Worm (Caenorhabditis elegans) whole organism, L2 larva: ENCODE measurements around the gene T25G12.13.

ENCODE experiments used
- C34F6.9 ChIP-seq: fragments of 150-350 bp; optimal IDR thresholded peaks from 2 replicates; lab custom pipeline; 2014; ENCODE audit warnings: missing biosample characterization, missing genetic modification characterization
- F13H6.1 ChIP-seq: sonication (generic microtip); optimal IDR thresholded peaks from 2 replicates; lab custom pipeline; 2016; ENCODE audit warnings: missing genetic modification characterization, missing compliant biosample characterization
- R02D3.7 ChIP-seq: fragments of 150-350 bp; optimal IDR thresholded peaks from 2 replicates; lab custom pipeline; 2014; ENCODE audit warnings: missing biosample characterization, missing genetic modification characterization
- Y55F3AM.14 ChIP-seq: fragments of 200-800 bp; sonication (Bioruptor generic); optimal IDR thresholded peaks from 2 replicates; lab custom pipeline; 2018; ENCODE audit warnings: mild to moderate bottlenecking, missing genetic modification characterization, missing compliant biosample characterization
- ZK546.5 ChIP-seq: sonication (generic microtip); optimal IDR thresholded peaks from 2 replicates; lab custom pipeline; 2017; ENCODE audit warnings: missing biosample characterization, missing genetic modification characterization
- alr-1 ChIP-seq: fragments of 150-350 bp; optimal IDR thresholded peaks from 2 replicates; lab custom pipeline; 2014; ENCODE audit warnings: missing biosample characterization, missing genetic modification characterization
- aly-2 ChIP-seq: fragments of 150-350 bp; optimal IDR thresholded peaks from 2 replicates; lab custom pipeline; 2014; ENCODE audit warnings: missing biosample characterization, missing genetic modification characterization
- ama-1 ChIP-seq: fragments of 150-350 bp; optimal IDR thresholded peaks from 2 replicates; lab custom pipeline; 2018; ENCODE audit warnings: inconsistent platforms
- blmp-1 ChIP-seq: sonication (generic microtip); optimal IDR thresholded peaks from 2 replicates; lab custom pipeline; 2017; ENCODE audit warnings: missing genetic modification characterization, mild to moderate bottlenecking, missing compliant biosample characterization, antibody characterized with exemption, moderate library complexity; ENCODE audit not compliant: insufficient read depth
- ceh-16 ChIP-seq: fragments of 150-350 bp; optimal IDR thresholded peaks from 2 replicates; lab custom pipeline; 2014; ENCODE audit warnings: missing biosample characterization, missing genetic modification characterization
- ceh-82 ChIP-seq: fragments of 150-350 bp; optimal IDR thresholded peaks from 2 replicates; lab custom pipeline; 2014; ENCODE audit warnings: missing biosample characterization, missing genetic modification characterization
- crh-2 ChIP-seq: sonication (generic microtip); optimal IDR thresholded peaks from 2 replicates; lab custom pipeline; 2017; ENCODE audit warnings: missing biosample characterization, missing genetic modification characterization
- dmd-4 ChIP-seq: sonication (generic microtip); optimal IDR thresholded peaks from 2 replicates; lab custom pipeline; 2017; ENCODE audit warnings: missing biosample characterization, missing genetic modification characterization
- egl-27 ChIP-seq: sonication (generic microtip); optimal IDR thresholded peaks from 3 replicates; lab custom pipeline; 2017; ENCODE audit warnings: missing biosample characterization, missing genetic modification reagents, missing genetic modification characterization
- elt-1 ChIP-seq: fragments of 150-350 bp; optimal IDR thresholded peaks from 2 replicates; lab custom pipeline; 2014; ENCODE audit warnings: missing biosample characterization, missing genetic modification characterization
- elt-3 ChIP-seq: sonication (generic microtip); optimal IDR thresholded peaks from 2 replicates; lab custom pipeline; 2017; ENCODE audit warnings: missing biosample characterization, missing genetic modification characterization
- fos-1 ChIP-seq: fragments of 150-350 bp; optimal IDR thresholded peaks from 2 replicates; lab custom pipeline; 2014; ENCODE audit warnings: missing biosample characterization, missing genetic modification characterization
- gmeb-1 ChIP-seq: fragments of 150-350 bp; optimal IDR thresholded peaks from 2 replicates; lab custom pipeline; 2014; ENCODE audit warnings: missing biosample characterization, missing genetic modification characterization
- lin-11 ChIP-seq: fragments of 150-350 bp; sonication (generic microtip); optimal IDR thresholded peaks from 2 replicates; lab custom pipeline; 2014; ENCODE audit warnings: missing biosample characterization, missing genetic modification characterization, inconsistent platforms, mixed read lengths
- lin-13 ChIP-seq: fragments of 150-350 bp; optimal IDR thresholded peaks from 2 replicates; lab custom pipeline; 2014; ENCODE audit warnings: missing biosample characterization, missing genetic modification reagents, missing genetic modification characterization
- lin-39 ChIP-seq: fragments of 150-350 bp; optimal IDR thresholded peaks from 2 replicates; lab custom pipeline; 2014; ENCODE audit warnings: missing biosample characterization, missing genetic modification reagents, missing genetic modification characterization
- lsy-2 ChIP-seq, 2 experiments: fragments of 150-350 bp in 1 of 2; sonication (generic microtip) in 1 of 2; optimal IDR thresholded peaks; 2 replicates each; lab custom pipeline; 2014 to 2017; ENCODE audit warnings: missing biosample characterization in 2 of 2, missing genetic modification characterization in 2 of 2
- mab-5 ChIP-seq: fragments of 150-350 bp; optimal IDR thresholded peaks from 2 replicates; lab custom pipeline; 2014; ENCODE audit warnings: missing biosample characterization, missing genetic modification characterization
- mbf-1 ChIP-seq: sonication (generic microtip); optimal IDR thresholded peaks from 2 replicates; lab custom pipeline; 2017; ENCODE audit warnings: missing biosample characterization, missing genetic modification characterization
- mdl-1 ChIP-seq, 2 experiments: fragments of 150-350 bp in 1 of 2; sonication (generic microtip) in 1 of 2; optimal IDR thresholded peaks; 2 replicates each; lab custom pipeline; 2017; ENCODE audit warnings: missing biosample characterization in 2 of 2, missing genetic modification characterization in 2 of 2
- nhr-11 ChIP-seq: fragments of 150-350 bp; optimal IDR thresholded peaks from 2 replicates; lab custom pipeline; 2014; ENCODE audit warnings: missing biosample characterization, missing genetic modification characterization
- nhr-12 ChIP-seq: fragments of 150-350 bp; optimal IDR thresholded peaks from 2 replicates; lab custom pipeline; 2014; ENCODE audit warnings: missing biosample characterization, missing genetic modification characterization
- nhr-129 ChIP-seq: fragments of 150-350 bp; optimal IDR thresholded peaks from 2 replicates; lab custom pipeline; 2014; ENCODE audit warnings: missing biosample characterization, missing genetic modification characterization
- nhr-21 ChIP-seq: fragments of 150-350 bp; optimal IDR thresholded peaks from 2 replicates; lab custom pipeline; 2014; ENCODE audit warnings: missing biosample characterization, missing genetic modification characterization
- nhr-23 ChIP-seq: fragments of 150-350 bp; optimal IDR thresholded peaks from 2 replicates; lab custom pipeline; 2014; ENCODE audit warnings: missing biosample characterization, missing genetic modification reagents, missing genetic modification characterization
- nhr-237 ChIP-seq: fragments of 150-350 bp; optimal IDR thresholded peaks from 2 replicates; lab custom pipeline; 2014; ENCODE audit warnings: missing biosample characterization, missing genetic modification characterization
- nhr-25 ChIP-seq: fragments of 150-350 bp; sonication (generic microtip); optimal IDR thresholded peaks from 3 replicates; lab custom pipeline; 2014; ENCODE audit warnings: missing biosample characterization, missing genetic modification characterization
- nhr-77 ChIP-seq: fragments of 150-350 bp; optimal IDR thresholded peaks from 2 replicates; lab custom pipeline; 2014; ENCODE audit warnings: missing biosample characterization, missing genetic modification characterization
- sem-4 ChIP-seq: fragments of 150-350 bp; optimal IDR thresholded peaks from 2 replicates; lab custom pipeline; 2014; ENCODE audit warnings: missing biosample characterization, missing genetic modification reagents, missing genetic modification characterization
- skn-1 ChIP-seq: sonication (generic microtip); optimal IDR thresholded peaks from 2 replicates; lab custom pipeline; 2017; ENCODE audit warnings: missing biosample characterization, missing genetic modification characterization
- sma-3 ChIP-seq: sonication (generic microtip); optimal IDR thresholded peaks from 2 replicates; lab custom pipeline; 2016; ENCODE audit warnings: missing genetic modification reagents, missing genetic modification characterization, missing compliant biosample characterization
- sma-9 ChIP-seq, 2 experiments: fragments of 150-350 bp in 1 of 2; sonication (generic microtip) in 1 of 2; optimal IDR thresholded peaks; 2 replicates each; lab custom pipeline; 2014 to 2016; ENCODE audit warnings: missing genetic modification characterization in 2 of 2, mild to moderate bottlenecking in 1 of 2, missing biosample characterization in 1 of 2, missing compliant biosample characterization in 1 of 2, missing genetic modification reagents in 1 of 2, moderate library complexity in 1 of 2
- snpc-4 ChIP-seq: fragments of 150-350 bp; optimal IDR thresholded peaks from 2 replicates; lab custom pipeline; 2014; ENCODE audit warnings: missing biosample characterization, missing genetic modification characterization
- unc-39 ChIP-seq: fragments of 150-350 bp; optimal IDR thresholded peaks from 2 replicates; lab custom pipeline; 2014; ENCODE audit warnings: missing biosample characterization, missing genetic modification characterization
- unc-62 ChIP-seq: fragments of 150-350 bp; optimal IDR thresholded peaks from 2 replicates; lab custom pipeline; 2014; ENCODE audit warnings: missing biosample characterization, missing genetic modification reagents, missing genetic modification characterization
- zag-1 ChIP-seq: fragments of 150-350 bp; optimal IDR thresholded peaks from 2 replicates; lab custom pipeline; 2014; ENCODE audit warnings: missing biosample characterization, missing genetic modification characterization
- ztf-1 ChIP-seq: fragments of 200-800 bp; sonication (Bioruptor generic); conservative IDR thresholded peaks from 2 replicates; pipeline ENCODE4 v1.3.6; 2022; ENCODE audit warnings: missing genetic modification characterization, missing compliant biosample characterization
- ztf-11 ChIP-seq: sonication (generic microtip); optimal IDR thresholded peaks from 2 replicates; lab custom pipeline; 2017; ENCODE audit warnings: missing biosample characterization, missing genetic modification characterization
- ztf-4 ChIP-seq: fragments of 150-350 bp; optimal IDR thresholded peaks from 2 replicates; lab custom pipeline; 2014; ENCODE audit warnings: missing biosample characterization, missing genetic modification characterization

T25G12.13 gene

DNA sequence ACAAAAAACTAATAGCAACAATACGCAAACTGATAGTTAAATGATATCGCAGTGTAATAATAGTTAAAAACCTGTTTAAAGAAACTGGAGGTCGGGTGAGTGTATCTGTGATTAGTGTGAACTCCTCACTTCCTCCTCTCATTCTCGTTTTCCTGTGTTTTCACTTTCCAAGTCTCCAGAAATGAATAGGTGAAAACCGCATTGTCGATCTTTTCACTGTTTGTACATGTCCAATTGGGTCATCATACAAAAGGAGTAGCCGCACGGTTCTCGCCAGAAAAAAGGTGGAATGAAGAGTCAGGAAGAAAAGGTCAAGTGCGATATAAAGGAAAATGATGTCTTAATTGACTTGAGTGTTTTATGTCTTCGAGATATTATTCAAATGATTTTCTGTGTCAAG, 31.6 kb upstream of the T25G12.13 start:
- TF ChIP-seq lsy-2 (tag; optimal IDR thresholded peaks at IDR 0.05; lab: Kevin White, UChicago), result no peak
- no peak for TF ChIP-seq ama-1
- TF ChIP-seq nhr-21 (tag; lab: Kevin White, UChicago), result peak; percentile 46
- TF ChIP-seq alr-1 (tag; lab: Kevin White, UChicago), result no peak
- TF ChIP-seq blmp-1 (tag; lab: Kevin White, UChicago), result peak; percentile 56
- TF ChIP-seq ZK546.5, result no peak
- TF ChIP-seq ztf-11, result no peak
- TF ChIP-seq Y55F3AM.14, result no peak
- TF ChIP-seq, all 48 proteins: peak for 2

DNA sequence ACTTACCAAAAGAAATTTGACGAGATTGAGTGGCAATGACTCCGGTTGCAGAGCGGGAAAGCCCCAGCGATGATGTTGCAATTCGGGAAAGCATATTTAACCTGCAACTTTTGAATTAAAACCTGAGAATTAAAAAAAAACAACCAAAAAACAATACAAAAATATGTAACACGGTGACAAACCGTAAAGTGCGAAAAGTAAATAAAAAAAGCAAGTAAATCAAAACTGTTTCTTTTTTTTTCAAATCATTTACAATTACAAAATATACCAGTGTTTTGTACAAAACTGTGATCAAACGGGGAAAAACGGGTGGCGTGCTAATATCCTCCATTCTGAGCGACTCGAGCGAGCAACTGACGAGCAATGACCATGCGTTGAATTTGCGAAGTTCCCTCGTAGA, 28.4 kb upstream of the T25G12.13 start, which contains the start of gene acdh-10:
Gene acdh-10 (minus strand): TSS at position 101 of the 400 bp plus-strand sequence.
- no peak for TF ChIP-seq ztf-1
- no peak for TF ChIP-seq ztf-4
- TF ChIP-seq nhr-129 (tag; lab: Kevin White, UChicago), result no peak
- no peak for TF ChIP-seq gmeb-1 (tag; lab: Kevin White, UChicago)

DNA sequence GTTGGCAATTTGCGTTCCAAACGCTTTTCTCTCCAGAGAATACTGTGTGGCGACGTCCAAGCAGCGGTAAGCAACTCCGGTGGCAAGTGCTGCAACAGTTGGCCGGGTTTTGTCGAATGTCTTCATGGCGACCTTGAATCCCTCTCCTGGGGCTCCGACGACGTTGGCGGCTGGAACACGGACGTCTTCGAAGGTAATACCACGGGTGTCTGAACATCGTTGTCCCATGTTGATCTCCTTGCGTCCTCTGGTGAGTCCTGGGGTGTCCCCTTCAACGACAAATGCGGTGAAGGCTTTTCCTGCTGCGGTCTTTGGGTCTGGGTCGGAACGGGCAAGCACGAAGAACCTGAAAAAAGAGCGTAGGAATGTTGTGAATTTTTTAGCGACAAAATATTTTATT, 27.4 kb upstream of the T25G12.13 start:
- no peak for TF ChIP-seq Y55F3AM.14
- no peak for TF ChIP-seq ceh-16 (tag; lab: Kevin White, UChicago)
- TF ChIP-seq mdl-1 (tag; optimal IDR thresholded peaks at IDR 0.05; lab: Kevin White, UChicago), result no peak
- TF ChIP-seq sem-4, result no peak
- TF ChIP-seq skn-1 (tag; lab: Kevin White, UChicago), result no peak
- no peak for TF ChIP-seq mbf-1
- TF ChIP-seq lin-11, result no peak
- no peak for TF ChIP-seq blmp-1 (tag; lab: Kevin White, UChicago)
- TF ChIP-seq gmeb-1 (tag; lab: Kevin White, UChicago), result no peak
- no peak for TF ChIP-seq dmd-4 (tag; lab: Kevin White, UChicago)
- no peak for TF ChIP-seq crh-2
- no peak for TF ChIP-seq ztf-1
- TF ChIP-seq nhr-77 (tag; lab: Kevin White, UChicago), result no peak
- no peak for TF ChIP-seq R02D3.7 (tag; lab: Kevin White, UChicago)
- TF ChIP-seq aly-2 (tag; lab: Kevin White, UChicago), result no peak
- no peak for TF ChIP-seq ztf-4
- no peak for TF ChIP-seq sma-9 (GFP tag; optimal IDR thresholded peaks at IDR 0.05; lab: Kevin White, UChicago)
- TF ChIP-seq sma-9 (tag; optimal IDR thresholded peaks at IDR 0.05; lab: Kevin White, UChicago), result no peak
- TF ChIP-seq elt-3, result no peak

DNA sequence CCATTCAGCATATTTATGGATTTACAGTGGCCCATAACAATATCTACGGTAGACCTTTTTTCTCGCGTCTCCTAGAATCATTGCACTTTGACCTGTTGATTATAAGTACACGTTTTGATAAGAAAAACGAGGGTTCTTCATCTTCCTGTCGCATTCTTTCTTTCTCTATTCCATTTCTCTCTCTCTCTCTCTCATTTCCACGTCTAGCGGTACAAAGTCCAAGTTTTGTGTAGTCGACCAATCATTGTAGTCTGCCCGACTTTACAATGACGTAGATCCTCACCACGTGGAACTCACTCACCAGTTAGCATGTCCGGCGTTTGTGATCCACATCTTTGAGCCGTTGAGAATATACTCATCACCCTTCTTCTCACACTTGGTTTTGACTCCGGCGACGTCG, 27.0 kb upstream of the T25G12.13 start:
- peak; percentile 48 for TF ChIP-seq lin-13
- no peak for TF ChIP-seq nhr-11 (tag; lab: Kevin White, UChicago)
- TF ChIP-seq lsy-2 (tag; optimal IDR thresholded peaks at IDR 0.05; lab: Kevin White, UChicago), result peak in 1 of 2 experiments; percentile 31
- TF ChIP-seq dmd-4 (tag; lab: Kevin White, UChicago), result no peak
- peak; percentile 67 for TF ChIP-seq nhr-21 (tag; lab: Kevin White, UChicago)
- no peak for TF ChIP-seq zag-1
- TF ChIP-seq mdl-1 (tag; optimal IDR thresholded peaks at IDR 0.05; lab: Kevin White, UChicago), result peak; percentile 54 to 71
- no peak for TF ChIP-seq aly-2 (tag; lab: Kevin White, UChicago)
- TF ChIP-seq ztf-4, result peak; percentile 44
- TF ChIP-seq nhr-237, result no peak
- TF ChIP-seq C34F6.9 (tag; lab: Kevin White, UChicago), result peak; percentile 24
- no peak for TF ChIP-seq sem-4
- no peak for TF ChIP-seq lin-11
- no peak for TF ChIP-seq Y55F3AM.14
- TF ChIP-seq nhr-129 (tag; lab: Kevin White, UChicago), result peak; percentile 82
- no peak for TF ChIP-seq nhr-77 (tag; lab: Kevin White, UChicago)
- TF ChIP-seq nhr-12 (tag; lab: Kevin White, UChicago), result no peak
- no peak for TF ChIP-seq ceh-16 (tag; lab: Kevin White, UChicago)
- TF ChIP-seq egl-27, result no peak
- TF ChIP-seq alr-1 (tag; lab: Kevin White, UChicago), result no peak
- TF ChIP-seq crh-2, result peak; percentile 88
- peak; percentile 12 for TF ChIP-seq nhr-25
- TF ChIP-seq lin-39 (tag; lab: Kevin White, UChicago), result no peak
- no peak for TF ChIP-seq mab-5 (tag; lab: Kevin White, UChicago)
- peak; percentile 6 for TF ChIP-seq blmp-1 (tag; lab: Kevin White, UChicago)
- TF ChIP-seq skn-1 (tag; lab: Kevin White, UChicago), result no peak
- peak; percentile 72 for TF ChIP-seq fos-1 (tag; lab: Kevin White, UChicago)
- TF ChIP-seq unc-62 (GFP tag; lab: Kevin White, UChicago), result no peak
- peak; percentile 87 for TF ChIP-seq sma-9 (GFP tag; optimal IDR thresholded peaks at IDR 0.05; lab: Kevin White, UChicago)
- TF ChIP-seq sma-9 (tag; optimal IDR thresholded peaks at IDR 0.05; lab: Kevin White, UChicago), result no peak
- no peak for TF ChIP-seq ama-1
- TF ChIP-seq nhr-23, result no peak
- peak; percentile 65 for TF ChIP-seq F13H6.1
- TF ChIP-seq ztf-1, result no peak
- no peak for TF ChIP-seq elt-3
- no peak for TF ChIP-seq ztf-11
- no peak for TF ChIP-seq mbf-1
- TF ChIP-seq ceh-82 (tag; lab: Kevin White, UChicago), result no peak
- peak; percentile 44 for TF ChIP-seq sma-3 (GFP tag; lab: Kevin White, UChicago)
- TF ChIP-seq elt-1 (tag; lab: Kevin White, UChicago), result no peak
- TF ChIP-seq snpc-4 (tag; lab: Kevin White, UChicago), result no peak
- TF ChIP-seq R02D3.7 (tag; lab: Kevin White, UChicago), result no peak
- no peak for TF ChIP-seq unc-39
- TF ChIP-seq ZK546.5, result no peak
